Comparison of ENCODE assay signal across 1 fruit fly cellular context in the genomic region with DNA sequence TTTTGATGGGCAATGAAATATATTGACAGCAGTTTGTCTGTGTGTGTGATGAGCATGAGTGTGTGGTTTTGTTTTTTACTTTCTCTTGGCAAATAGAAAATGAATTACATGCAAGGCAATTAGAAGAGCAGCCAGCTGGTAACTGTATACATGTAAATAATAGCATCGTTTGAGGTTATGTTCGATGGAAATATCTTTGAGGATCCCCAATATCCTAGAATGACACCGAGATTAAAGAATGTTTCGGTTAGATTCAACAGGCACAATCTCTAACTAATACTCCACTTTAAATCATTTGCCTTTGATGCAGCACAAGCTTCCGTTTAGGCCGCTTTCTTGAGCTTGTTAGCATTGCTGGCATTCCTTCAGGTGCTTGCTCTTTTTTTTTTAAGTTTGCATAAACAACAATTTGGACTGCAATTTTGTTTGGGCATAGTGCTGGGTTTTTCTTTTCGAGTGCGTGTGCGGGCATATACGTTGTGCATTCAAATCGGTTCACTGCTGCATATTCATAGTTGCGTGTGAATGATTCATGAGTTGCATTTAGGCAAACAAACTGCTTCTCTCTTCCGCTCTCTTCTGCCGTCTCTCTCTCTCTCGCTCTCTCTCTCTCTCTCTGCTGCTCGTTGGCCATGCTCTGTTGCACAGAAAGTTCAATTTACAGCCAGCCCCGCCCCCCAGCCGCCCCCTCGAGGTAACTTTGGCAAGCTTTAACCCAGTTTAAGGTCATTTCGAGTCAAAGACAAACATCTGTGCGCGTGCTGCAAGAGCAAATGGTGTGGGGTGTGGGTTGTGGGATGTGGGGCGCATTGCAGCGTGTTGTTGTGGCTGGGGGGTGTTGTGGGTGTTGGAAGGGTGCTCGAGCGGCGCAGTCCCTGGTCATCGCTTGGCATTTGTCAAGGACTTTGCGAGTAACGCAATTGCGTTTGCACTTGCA.
TF ChIP-seq lines count a peak whose summit lies in the region.

No protein-coding gene starts in this region.

TF ChIP-seq in whole organism, embryonic, 481 proteins besides CTCF, POLR2A, EP300 and RAD21 (continued from another document):
- TF ChIP-seq scrt (GFP tag; optimal IDR thresholded peaks at IDR 0.05; lab: Kevin White, UChicago): no peak
- peak; percentile 27; the same call in 1 of the 2 replicates for TF ChIP-seq Drgx (GFP tag; IDR thresholded peaks at IDR 0.05; lab: Robert Waterston, UW)
- no peak for TF ChIP-seq pfk (GFP tag; optimal IDR thresholded peaks at IDR 0.05; lab: Kevin White, UChicago)
- peak; percentile 8 for TF ChIP-seq yki (optimal IDR thresholded peaks at IDR 0.05; lab: Kevin White, UChicago)
- no peak for TF ChIP-seq ci (GFP tag; IDR thresholded peaks at IDR 0.05; lab: Robert Waterston, UW)
- TF ChIP-seq Dbx (GFP tag; IDR thresholded peaks at IDR 0.05; lab: Robert Waterston, UW): no peak
- TF ChIP-seq sens (GFP tag; lab: Kevin White, UChicago): peak; percentile 18
